Worm (Caenorhabditis elegans) whole organism, L2 larva: Measurements from ENCODE around the gene lmtr-3.
"Not testable (repeated sequence)": the region's sequence is repeated elsewhere in the genome, so short reads cannot be mapped to it uniquely, and the experiment has no call there.

ENCODE experiments used
- C34F6.9 ChIP-seq: fragments of 150-350 bp; optimal IDR thresholded peaks from 2 replicates; lab custom pipeline; 2014; ENCODE audit warnings: missing biosample characterization, missing genetic modification characterization
- F13H6.1 ChIP-seq: sonication (generic microtip); optimal IDR thresholded peaks from 2 replicates; lab custom pipeline; 2016; ENCODE audit warnings: missing genetic modification characterization, missing compliant biosample characterization
- R02D3.7 ChIP-seq: fragments of 150-350 bp; optimal IDR thresholded peaks from 2 replicates; lab custom pipeline; 2014; ENCODE audit warnings: missing biosample characterization, missing genetic modification characterization
- aly-2 ChIP-seq: fragments of 150-350 bp; optimal IDR thresholded peaks from 2 replicates; lab custom pipeline; 2014; ENCODE audit warnings: missing biosample characterization, missing genetic modification characterization
- ama-1 ChIP-seq: fragments of 150-350 bp; optimal IDR thresholded peaks from 2 replicates; lab custom pipeline; 2018; ENCODE audit warnings: inconsistent platforms
- ceh-82 ChIP-seq: fragments of 150-350 bp; optimal IDR thresholded peaks from 2 replicates; lab custom pipeline; 2014; ENCODE audit warnings: missing biosample characterization, missing genetic modification characterization
- crh-2 ChIP-seq: sonication (generic microtip); optimal IDR thresholded peaks from 2 replicates; lab custom pipeline; 2017; ENCODE audit warnings: missing biosample characterization, missing genetic modification characterization
- dmd-4 ChIP-seq: sonication (generic microtip); optimal IDR thresholded peaks from 2 replicates; lab custom pipeline; 2017; ENCODE audit warnings: missing biosample characterization, missing genetic modification characterization
- egl-27 ChIP-seq: sonication (generic microtip); optimal IDR thresholded peaks from 3 replicates; lab custom pipeline; 2017; ENCODE audit warnings: missing biosample characterization, missing genetic modification reagents, missing genetic modification characterization
- elt-1 ChIP-seq: fragments of 150-350 bp; optimal IDR thresholded peaks from 2 replicates; lab custom pipeline; 2014; ENCODE audit warnings: missing biosample characterization, missing genetic modification characterization
- fos-1 ChIP-seq: fragments of 150-350 bp; optimal IDR thresholded peaks from 2 replicates; lab custom pipeline; 2014; ENCODE audit warnings: missing biosample characterization, missing genetic modification characterization
- gmeb-1 ChIP-seq: fragments of 150-350 bp; optimal IDR thresholded peaks from 2 replicates; lab custom pipeline; 2014; ENCODE audit warnings: missing biosample characterization, missing genetic modification characterization
- lin-11 ChIP-seq: fragments of 150-350 bp; sonication (generic microtip); optimal IDR thresholded peaks from 2 replicates; lab custom pipeline; 2014; ENCODE audit warnings: missing biosample characterization, missing genetic modification characterization, inconsistent platforms, mixed read lengths
- lin-13 ChIP-seq: fragments of 150-350 bp; optimal IDR thresholded peaks from 2 replicates; lab custom pipeline; 2014; ENCODE audit warnings: missing biosample characterization, missing genetic modification reagents, missing genetic modification characterization
- lsy-2 ChIP-seq, 2 experiments: fragments of 150-350 bp in 1 of 2; sonication (generic microtip) in 1 of 2; optimal IDR thresholded peaks; 2 replicates each; lab custom pipeline; 2014 to 2017; ENCODE audit warnings: missing biosample characterization in 2 of 2, missing genetic modification characterization in 2 of 2
- mab-5 ChIP-seq: fragments of 150-350 bp; optimal IDR thresholded peaks from 2 replicates; lab custom pipeline; 2014; ENCODE audit warnings: missing biosample characterization, missing genetic modification characterization
- mdl-1 ChIP-seq, 2 experiments: fragments of 150-350 bp in 1 of 2; sonication (generic microtip) in 1 of 2; optimal IDR thresholded peaks; 2 replicates each; lab custom pipeline; 2017; ENCODE audit warnings: missing biosample characterization in 2 of 2, missing genetic modification characterization in 2 of 2
- nhr-10 ChIP-seq: sonication (generic microtip); optimal IDR thresholded peaks from 2 replicates; lab custom pipeline; 2017; ENCODE audit warnings: missing biosample characterization, missing genetic modification characterization
- nhr-11 ChIP-seq: fragments of 150-350 bp; optimal IDR thresholded peaks from 2 replicates; lab custom pipeline; 2014; ENCODE audit warnings: missing biosample characterization, missing genetic modification characterization
- nhr-12 ChIP-seq: fragments of 150-350 bp; optimal IDR thresholded peaks from 2 replicates; lab custom pipeline; 2014; ENCODE audit warnings: missing biosample characterization, missing genetic modification characterization
- nhr-129 ChIP-seq: fragments of 150-350 bp; optimal IDR thresholded peaks from 2 replicates; lab custom pipeline; 2014; ENCODE audit warnings: missing biosample characterization, missing genetic modification characterization
- nhr-21 ChIP-seq: fragments of 150-350 bp; optimal IDR thresholded peaks from 2 replicates; lab custom pipeline; 2014; ENCODE audit warnings: missing biosample characterization, missing genetic modification characterization
- nhr-237 ChIP-seq: fragments of 150-350 bp; optimal IDR thresholded peaks from 2 replicates; lab custom pipeline; 2014; ENCODE audit warnings: missing biosample characterization, missing genetic modification characterization
- nhr-25 ChIP-seq: fragments of 150-350 bp; sonication (generic microtip); optimal IDR thresholded peaks from 3 replicates; lab custom pipeline; 2014; ENCODE audit warnings: missing biosample characterization, missing genetic modification characterization
- nhr-6 ChIP-seq: fragments of 150-350 bp; optimal IDR thresholded peaks from 2 replicates; lab custom pipeline; 2014; ENCODE audit warnings: missing biosample characterization, missing genetic modification characterization
- peb-1 ChIP-seq: fragments of 150-350 bp; optimal IDR thresholded peaks from 2 replicates; lab custom pipeline; 2014; ENCODE audit warnings: missing biosample characterization, missing genetic modification characterization
- sem-4 ChIP-seq: fragments of 150-350 bp; optimal IDR thresholded peaks from 2 replicates; lab custom pipeline; 2014; ENCODE audit warnings: missing biosample characterization, missing genetic modification reagents, missing genetic modification characterization
- sma-3 ChIP-seq: sonication (generic microtip); optimal IDR thresholded peaks from 2 replicates; lab custom pipeline; 2016; ENCODE audit warnings: missing genetic modification reagents, missing genetic modification characterization, missing compliant biosample characterization
- sma-9 ChIP-seq, 2 experiments: fragments of 150-350 bp in 1 of 2; sonication (generic microtip) in 1 of 2; optimal IDR thresholded peaks; 2 replicates each; lab custom pipeline; 2014 to 2016; ENCODE audit warnings: missing genetic modification characterization in 2 of 2, mild to moderate bottlenecking in 1 of 2, missing biosample characterization in 1 of 2, missing compliant biosample characterization in 1 of 2, missing genetic modification reagents in 1 of 2, moderate library complexity in 1 of 2
- unc-39 ChIP-seq: fragments of 150-350 bp; optimal IDR thresholded peaks from 2 replicates; lab custom pipeline; 2014; ENCODE audit warnings: missing biosample characterization, missing genetic modification characterization
- unc-55 ChIP-seq: fragments of 150-350 bp; sonication (generic microtip); optimal IDR thresholded peaks from 3 replicates; lab custom pipeline; 2014; ENCODE audit warnings: missing biosample characterization, missing genetic modification reagents, missing genetic modification characterization
- unc-62 ChIP-seq: fragments of 150-350 bp; optimal IDR thresholded peaks from 2 replicates; lab custom pipeline; 2014; ENCODE audit warnings: missing biosample characterization, missing genetic modification reagents, missing genetic modification characterization
- ztf-1 ChIP-seq: fragments of 200-800 bp; sonication (Bioruptor generic); conservative IDR thresholded peaks from 2 replicates; pipeline ENCODE4 v1.3.6; 2022; ENCODE audit warnings: missing genetic modification characterization, missing compliant biosample characterization
- ztf-11 ChIP-seq: sonication (generic microtip); optimal IDR thresholded peaks from 2 replicates; lab custom pipeline; 2017; ENCODE audit warnings: missing biosample characterization, missing genetic modification characterization
- ztf-4 ChIP-seq: fragments of 150-350 bp; optimal IDR thresholded peaks from 2 replicates; lab custom pipeline; 2014; ENCODE audit warnings: missing biosample characterization, missing genetic modification characterization

Gene lmtr-3

DNA sequence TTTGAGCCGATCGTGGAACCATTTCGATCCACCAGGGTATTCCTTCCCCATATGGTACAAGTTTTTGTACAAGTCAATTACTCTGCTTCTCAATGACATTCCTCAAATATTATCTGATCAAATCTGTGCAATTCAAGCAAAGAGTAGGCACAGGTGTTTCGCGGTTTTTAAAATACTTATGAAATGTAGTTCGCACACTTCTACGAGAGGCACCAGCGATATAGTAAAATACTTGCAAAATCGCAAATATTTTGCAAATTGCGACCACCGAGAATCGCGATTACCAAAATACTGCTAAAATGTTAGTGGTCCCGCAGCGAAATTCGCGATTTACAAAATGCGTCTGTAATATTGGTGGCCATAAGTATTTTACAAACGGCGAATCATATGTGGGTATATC is 14.3 kb upstream of the lmtr-3 start, which contains the start of gene Y42A5A.5:
Gene Y42A5A.5 (minus strand): TSS at position 101 of the 400 bp plus-strand sequence.
- not testable (repeated sequence) for TF ChIP-seq ceh-82 (tag; lab: Kevin White, UChicago); R02D3.7; peb-1 (tag; lab: Kevin White, UChicago)

DNA sequence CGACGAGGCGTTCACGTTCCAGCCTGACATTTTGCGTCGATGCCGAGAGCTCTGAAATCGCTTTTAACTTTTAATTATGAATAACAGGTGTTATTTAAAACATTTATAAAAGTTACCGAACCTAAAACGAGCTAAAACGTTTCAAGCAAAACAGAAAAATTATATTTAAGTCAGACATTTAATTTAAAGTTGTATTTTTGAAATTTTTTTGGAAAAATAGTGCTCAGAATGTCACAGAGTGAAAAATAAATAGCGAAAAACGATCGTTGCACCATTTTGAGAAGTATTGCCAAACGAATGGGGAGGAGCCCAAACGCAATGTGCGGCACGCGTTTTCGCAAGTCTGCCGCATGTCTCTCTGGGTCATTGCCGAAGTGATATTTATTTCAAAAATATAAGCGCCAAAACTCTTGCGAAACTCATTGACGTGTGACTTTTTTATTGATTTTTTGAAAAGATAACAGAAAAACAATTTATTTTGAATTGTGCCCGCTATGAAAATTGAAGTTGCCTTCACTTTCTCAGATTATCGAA is 10.9 kb upstream of the lmtr-3 start, which contains the start of gene erfa-3:
Gene erfa-3 (minus strand): TSS at position 51 of the 534 bp plus-strand sequence.
- TF ChIP-seq nhr-21 (peak; percentile 6), mdl-1 (tag; optimal IDR thresholded peaks at IDR 0.05; lab: Kevin White, UChicago) (no peak), unc-62 (GFP tag; lab: Kevin White, UChicago) (no peak), unc-55 (peak; percentile 73), elt-1 (tag; lab: Kevin White, UChicago) (no peak), C34F6.9 (tag; lab: Kevin White, UChicago) (peak; percentile 65), nhr-25 (tag; lab: Kevin White, UChicago) (peak; percentile 66), nhr-11 (tag; lab: Kevin White, UChicago) (no peak), nhr-12 (tag; lab: Kevin White, UChicago) (no peak), lin-13 (GFP tag; lab: Kevin White, UChicago) (peak; percentile 43), ztf-1 (GFP tag; lab: Robert Waterston, UW) (no peak), F13H6.1 (tag; lab: Kevin White, UChicago) (peak; percentile 77), crh-2 (tag; lab: Kevin White, UChicago) (peak; percentile 46), gmeb-1 (peak; percentile 71), mab-5 (tag; lab: Kevin White, UChicago) (peak; percentile 56), sma-3 (GFP tag; lab: Kevin White, UChicago) (peak; percentile 69), aly-2 (tag; lab: Kevin White, UChicago) (no peak), nhr-129 (tag; lab: Kevin White, UChicago) (peak; percentile 71), lsy-2 (tag; optimal IDR thresholded peaks at IDR 0.05; lab: Kevin White, UChicago) (peak in 1 of 2 experiments; percentile 63), lin-11 (tag; lab: Kevin White, UChicago) (peak; percentile 63), ztf-11 (tag; lab: Kevin White, UChicago) (no peak), fos-1 (peak; percentile 7), R02D3.7 (no peak), sma-9 (GFP tag; optimal IDR thresholded peaks at IDR 0.05; lab: Kevin White, UChicago) (peak; percentile 48), sma-9 (tag; optimal IDR thresholded peaks at IDR 0.05; lab: Kevin White, UChicago) (no peak), nhr-10 (no peak), sem-4 (tag; lab: Kevin White, UChicago) (peak; percentile 30), ama-1 (no peak), unc-39 (tag; lab: Kevin White, UChicago) (no peak), egl-27 (peak; percentile 33)

DNA sequence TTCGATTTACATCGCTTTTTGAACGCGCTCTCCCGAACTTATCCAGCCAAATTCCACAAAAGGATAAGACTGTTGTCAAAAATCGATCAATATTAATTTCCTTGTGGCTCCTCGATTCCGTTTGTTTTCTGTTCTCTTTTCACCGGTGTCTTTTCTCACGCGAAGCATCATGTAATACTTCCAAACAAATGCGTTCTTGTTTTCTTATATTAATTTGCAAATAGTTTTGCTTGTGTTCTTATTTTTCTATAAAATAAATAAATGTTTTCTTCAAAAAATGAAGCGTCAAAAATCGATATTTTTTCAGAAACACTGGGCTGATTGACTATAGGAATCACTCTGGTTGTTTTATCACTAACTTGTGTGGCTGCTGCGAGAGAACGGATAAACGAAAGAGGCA is 10.4 kb upstream of the lmtr-3 start, which contains the start of gene math-33:
Gene math-33 (plus strand): TSS at position 301 of the 400 bp plus-strand sequence.
- TF ChIP-seq nhr-25 (tag; lab: Kevin White, UChicago) (no peak), lin-11 (tag; lab: Kevin White, UChicago) (no peak), nhr-12 (tag; lab: Kevin White, UChicago) (no peak), sma-3 (GFP tag; lab: Kevin White, UChicago) (no peak), ama-1 (no peak), ztf-4 (tag; lab: Kevin White, UChicago) (no peak), nhr-10 (no peak), unc-39 (tag; lab: Kevin White, UChicago) (no peak), crh-2 (tag; lab: Kevin White, UChicago) (no peak), R02D3.7 (no peak), nhr-11 (tag; lab: Kevin White, UChicago) (no peak), nhr-237 (tag; lab: Kevin White, UChicago) (no peak), nhr-6 (no peak)

DNA sequence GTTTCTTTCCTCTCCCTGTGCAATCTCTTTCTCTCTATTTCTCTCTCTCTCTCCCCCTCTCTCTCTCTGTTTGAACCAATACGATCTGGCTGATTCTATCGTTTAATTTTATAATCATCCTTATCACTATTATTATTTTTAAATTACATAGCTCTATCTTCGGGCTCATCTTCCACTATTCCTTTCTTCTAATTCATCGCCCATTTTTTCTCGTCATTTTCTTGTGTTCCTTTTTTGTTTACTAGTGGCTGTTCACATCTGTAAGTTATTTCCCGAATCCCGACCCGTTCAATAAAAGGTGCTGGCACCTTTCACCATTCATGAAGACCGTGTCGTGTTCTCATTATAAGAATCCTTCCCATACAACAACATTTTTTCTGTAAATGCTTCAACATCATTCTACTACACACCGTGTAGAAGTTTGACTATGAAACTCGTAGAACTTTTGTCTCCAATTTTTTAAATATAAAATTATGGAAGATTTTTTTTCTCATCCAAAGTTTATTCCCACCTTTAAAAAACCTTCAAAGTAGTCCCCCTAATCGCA is 5.7 kb upstream of the lmtr-3 start:
- TF ChIP-seq nhr-129 (tag; lab: Kevin White, UChicago) (peak; percentile 6), ztf-4 (tag; lab: Kevin White, UChicago) (peak; percentile 30), dmd-4 (tag; lab: Kevin White, UChicago) (no peak), sma-9 (GFP tag; optimal IDR thresholded peaks at IDR 0.05; lab: Kevin White, UChicago) (peak; percentile 12), sma-9 (tag; optimal IDR thresholded peaks at IDR 0.05; lab: Kevin White, UChicago) (no peak), egl-27 (no peak), ceh-82 (tag; lab: Kevin White, UChicago) (no peak), lsy-2 (tag; optimal IDR thresholded peaks at IDR 0.05; lab: Kevin White, UChicago) (peak in 1 of 2 experiments; percentile 48), sma-3 (GFP tag; lab: Kevin White, UChicago) (peak; percentile 28), ama-1 (peak; percentile 77)
